Fruit fly (Drosophila melanogaster) whole organism, embryonic: Measurements from ENCODE around the gene CG43954.

ENCODE experiments used
- BEAF-32 ChIP-seq: fragments of 200-800 bp; sonication (Bioruptor generic); optimal IDR thresholded peaks from 3 replicates; lab custom pipeline; 2017; ENCODE audit warnings: missing biosample characterization, missing genetic modification characterization, mild to moderate bottlenecking, moderate library complexity, missing genetic modification reagents
- CG10462 ChIP-seq: fragments of 200-800 bp; sonication (Bioruptor generic); optimal IDR thresholded peaks from 2 replicates; lab custom pipeline; 2016; ENCODE audit warnings: missing biosample characterization, missing genetic modification characterization
- CG11723 ChIP-seq: fragments of 200-800 bp; sonication (Bioruptor generic); optimal IDR thresholded peaks from 2 replicates; lab custom pipeline; 2017; ENCODE audit warnings: missing biosample characterization, mild to moderate bottlenecking, missing genetic modification characterization
- CG12299 ChIP-seq: fragments of 200-800 bp; sonication (Bioruptor generic); optimal IDR thresholded peaks from 2 replicates; lab custom pipeline; 2018; ENCODE audit warnings: missing biosample characterization, mild to moderate bottlenecking, missing genetic modification characterization
- CG18599 ChIP-seq: fragments of 200-800 bp; sonication (Bioruptor generic); optimal IDR thresholded peaks from 3 replicates; lab custom pipeline; 2017; ENCODE audit warnings: missing biosample characterization, missing genetic modification characterization, mild to moderate bottlenecking, moderate library complexity, missing genetic modification reagents
- CG42726 ChIP-seq: fragments of 200-800 bp; sonication (Bioruptor generic); IDR thresholded peaks from 2 replicates; pipeline ENCODE4 v1.3.6; 2022; ENCODE audit warnings: missing biosample characterization, missing genetic modification characterization; ENCODE audit not compliant: partially characterized antibody
- CG4328 ChIP-seq: fragments of 200-800 bp; sonication (Bioruptor generic); optimal IDR thresholded peaks from 3 replicates; lab custom pipeline; 2017; ENCODE audit warnings: missing biosample characterization, missing genetic modification reagents, missing genetic modification characterization
- CG4707 ChIP-seq: fragments of 200-800 bp; sonication (Bioruptor generic); optimal IDR thresholded peaks from 2 replicates; lab custom pipeline; 2018; ENCODE audit warnings: missing biosample characterization, mild to moderate bottlenecking, missing genetic modification characterization, moderate library complexity
- CG6175 ChIP-seq: fragments of 200-800 bp; sonication (Bioruptor generic); IDR thresholded peaks from 3 replicates; pipeline ENCODE4 v1.3.6; 2022; ENCODE audit warnings: missing biosample characterization, missing genetic modification characterization
- CG6272 ChIP-seq: fragments of 200-800 bp; sonication (Bioruptor generic); IDR thresholded peaks from 2 replicates; pipeline ENCODE4 v1.3.6; 2022; ENCODE audit warnings: missing biosample characterization, missing genetic modification characterization
- CG6683 ChIP-seq: fragments of 200-800 bp; sonication (Bioruptor generic); optimal IDR thresholded peaks from 2 replicates; lab custom pipeline; 2017; ENCODE audit warnings: missing biosample characterization, mild to moderate bottlenecking, missing genetic modification characterization, missing genetic modification reagents
- CG6765 ChIP-seq: fragments of 200-800 bp; sonication (Bioruptor generic); optimal IDR thresholded peaks from 3 replicates; lab custom pipeline; 2017; ENCODE audit warnings: missing biosample characterization, mild to moderate bottlenecking, missing genetic modification characterization
- CG6813 ChIP-seq: fragments of 200-800 bp; sonication (Bioruptor generic); optimal IDR thresholded peaks from 2 replicates; lab custom pipeline; 2017; ENCODE audit warnings: missing biosample characterization, missing genetic modification characterization, mild to moderate bottlenecking, moderate library complexity, missing genetic modification reagents
- CG9609 ChIP-seq: fragments of 200-800 bp; sonication (Bioruptor generic); optimal IDR thresholded peaks from 3 replicates; lab custom pipeline; 2016; ENCODE audit warnings: missing biosample characterization, missing genetic modification characterization
- Chrac-16 ChIP-seq: fragments of 200-800 bp; sonication (Bioruptor generic); optimal IDR thresholded peaks from 3 replicates; lab custom pipeline; 2016; ENCODE audit warnings: missing biosample characterization, missing genetic modification characterization
- H2.0 ChIP-seq: fragments of 200-800 bp; sonication (Bioruptor generic); IDR thresholded peaks from 2 replicates; pipeline ENCODE4 v1.3.6; 2022; ENCODE audit warnings: missing biosample characterization, missing genetic modification characterization
- HmgD ChIP-seq: fragments of 200-800 bp; sonication (Bioruptor generic); optimal IDR thresholded peaks from 3 replicates; lab custom pipeline; 2016; ENCODE audit warnings: missing biosample characterization, missing genetic modification characterization
- Hr3 ChIP-seq: fragments of 200-800 bp; sonication (Bioruptor generic); optimal IDR thresholded peaks from 3 replicates; lab custom pipeline; 2016; ENCODE audit warnings: missing biosample characterization, missing genetic modification characterization
- MBD-R2 ChIP-seq: fragments of 200-800 bp; sonication (Bioruptor generic); IDR thresholded peaks from 2 replicates; pipeline ENCODE4 v1.3.6; 2022; ENCODE audit warnings: missing biosample characterization, missing genetic modification characterization
- MTF-1 ChIP-seq: fragments of 200-800 bp; sonication (Bioruptor generic); optimal IDR thresholded peaks from 2 replicates; lab custom pipeline; 2018; ENCODE audit warnings: missing biosample characterization, mild to moderate bottlenecking, missing genetic modification characterization, borderline replicate concordance
- Mes4 ChIP-seq: fragments of 200-800 bp; sonication (Bioruptor generic); optimal IDR thresholded peaks from 2 replicates; lab custom pipeline; 2016; ENCODE audit warnings: missing biosample characterization, missing genetic modification characterization
- Oli ChIP-seq: fragments of 200-800 bp; sonication (Bioruptor generic); optimal IDR thresholded peaks from 2 replicates; lab custom pipeline; 2018; ENCODE audit warnings: missing biosample characterization, mild to moderate bottlenecking, missing genetic modification characterization, moderate library complexity
- Ptx1 ChIP-seq: fragments of 200-800 bp; sonication (Bioruptor generic); IDR thresholded peaks from 2 replicates; pipeline ENCODE4 v1.3.6; 2022; ENCODE audit warnings: missing biosample characterization, missing genetic modification characterization
- Scr ChIP-seq: fragments of 200-800 bp; sonication (Bioruptor generic); IDR thresholded peaks from 2 replicates; pipeline ENCODE4 v1.3.6; 2022; ENCODE audit warnings: missing biosample characterization, missing genetic modification characterization; ENCODE audit not compliant: partially characterized antibody
- Sox102F ChIP-seq: fragments of 200-800 bp; sonication (Bioruptor generic); optimal IDR thresholded peaks from 2 replicates; lab custom pipeline; 2018; ENCODE audit warnings: missing biosample characterization, mild to moderate bottlenecking, missing genetic modification characterization, moderate library complexity
- Xbp1 ChIP-seq: fragments of 200-800 bp; sonication (Bioruptor generic); optimal IDR thresholded peaks from 3 replicates; lab custom pipeline; 2016; ENCODE audit warnings: missing biosample characterization, mild to moderate bottlenecking, missing genetic modification characterization
- aop ChIP-seq: fragments of 200-800 bp; sonication (Bioruptor generic); IDR thresholded peaks from 2 replicates; pipeline ENCODE4 v1.3.6; 2022; ENCODE audit warnings: missing biosample characterization, missing genetic modification characterization
- ato ChIP-seq: fragments of 200-800 bp; sonication (Bioruptor generic); IDR thresholded peaks from 2 replicates; pipeline ENCODE4 v1.3.6; 2022; ENCODE audit warnings: missing biosample characterization, missing genetic modification characterization; ENCODE audit not compliant: partially characterized antibody
- cad ChIP-seq: fragments of >200 bp; optimal IDR thresholded peaks from 2 replicates; lab custom pipeline; 2017; ENCODE audit warnings: missing biosample characterization, missing genetic modification characterization
- chn ChIP-seq: fragments of 200-800 bp; sonication (Bioruptor generic); optimal IDR thresholded peaks from 2 replicates; lab custom pipeline; 2016; ENCODE audit warnings: missing biosample characterization, missing genetic modification characterization
- danr ChIP-seq: fragments of 200-800 bp; sonication (Bioruptor generic); IDR thresholded peaks from 2 replicates; pipeline ENCODE4 v1.3.6; 2022; ENCODE audit warnings: missing biosample characterization, missing genetic modification characterization
- eyg ChIP-seq: fragments of 200-800 bp; sonication (Bioruptor generic); optimal IDR thresholded peaks from 3 replicates; lab custom pipeline; 2016; ENCODE audit warnings: missing biosample characterization, missing genetic modification characterization
- fd102C ChIP-seq: fragments of 200-800 bp; sonication (Bioruptor generic); optimal IDR thresholded peaks from 2 replicates; lab custom pipeline; 2018; ENCODE audit warnings: missing biosample characterization, mild to moderate bottlenecking, missing genetic modification characterization, moderate library complexity
- grn ChIP-seq: fragments of 200-800 bp; sonication (Bioruptor generic); optimal IDR thresholded peaks from 3 replicates; lab custom pipeline; 2017; ENCODE audit warnings: missing biosample characterization, missing genetic modification characterization
- jing ChIP-seq: fragments of 200-800 bp; sonication (Bioruptor generic); optimal IDR thresholded peaks from 2 replicates; lab custom pipeline; 2018; ENCODE audit warnings: missing biosample characterization, mild to moderate bottlenecking, missing genetic modification characterization
- jumu ChIP-seq: fragments of 200-800 bp; sonication (Bioruptor generic); optimal IDR thresholded peaks from 3 replicates; lab custom pipeline; 2016; ENCODE audit warnings: missing biosample characterization, missing genetic modification characterization
- lab ChIP-seq: fragments of 200-800 bp; sonication (Bioruptor generic); optimal IDR thresholded peaks from 3 replicates; lab custom pipeline; 2017; ENCODE audit warnings: missing biosample characterization, missing genetic modification characterization, mild to moderate bottlenecking, moderate library complexity, missing genetic modification reagents
- lov ChIP-seq, 2 experiments: fragments of 200-800 bp in 1 of 2; fragments of >200 bp in 1 of 2; sonication (Bioruptor generic) in 1 of 2; IDR thresholded peaks in 1 of 2; optimal IDR thresholded peaks in 1 of 2; 2 replicates in 1 of 2; 3 replicates in 1 of 2; pipeline versions ENCODE4 v1.3.6 to Lab custom; 2017 to 2022; ENCODE audit warnings: missing biosample characterization in 1 of 2, missing genetic modification characterization in 1 of 2
- pzg ChIP-seq: fragments of 200-800 bp; sonication (Bioruptor generic); optimal IDR thresholded peaks from 3 replicates; lab custom pipeline; 2018; ENCODE audit warnings: missing biosample characterization, mild to moderate bottlenecking, missing genetic modification characterization, moderate library complexity
- repo ChIP-seq: fragments of 200-800 bp; sonication (Bioruptor generic); optimal IDR thresholded peaks from 2 replicates; lab custom pipeline; 2016; ENCODE audit warnings: missing biosample characterization, missing genetic modification characterization
- schlank ChIP-seq: fragments of 200-800 bp; sonication (Bioruptor generic); optimal IDR thresholded peaks from 2 replicates; lab custom pipeline; 2018; ENCODE audit warnings: missing biosample characterization, mild to moderate bottlenecking, missing genetic modification characterization
- stwl ChIP-seq: fragments of 200-800 bp; sonication (Bioruptor generic); optimal IDR thresholded peaks from 3 replicates; lab custom pipeline; 2018; ENCODE audit warnings: missing biosample characterization, mild to moderate bottlenecking, missing genetic modification characterization, moderate library complexity
- sug ChIP-seq: fragments of 200-800 bp; optimal IDR thresholded peaks from 2 replicates; lab custom pipeline; 2019; ENCODE audit warnings: missing biosample characterization, mild to moderate bottlenecking, missing genetic modification characterization, moderate library complexity
- usp ChIP-seq: fragments of >200 bp; optimal IDR thresholded peaks from 2 replicates; lab custom pipeline; 2017; ENCODE audit warnings: missing biosample characterization, missing genetic modification characterization
- wdn ChIP-seq: fragments of 200-800 bp; sonication (Bioruptor generic); IDR thresholded peaks from 2 replicates; pipeline ENCODE4 v1.3.6; 2022; ENCODE audit warnings: missing biosample characterization, missing genetic modification characterization
- zfh1 ChIP-seq: fragments of 200-800 bp; sonication (Bioruptor generic); IDR thresholded peaks from 3 replicates; pipeline ENCODE4 v1.3.6; 2022; ENCODE audit warnings: missing biosample characterization, missing genetic modification characterization
- zfh2 ChIP-seq: fragments of 200-800 bp; sonication (Bioruptor generic); optimal IDR thresholded peaks from 2 replicates; lab custom pipeline; 2016; ENCODE audit warnings: missing biosample characterization, missing genetic modification characterization

CG43954 gene

dm6 chr3L:16659959-16660870, 51.3 kb downstream of the CG43954 start (continued):
- peak; percentile 83 for TF ChIP-seq CG6175
- TF ChIP-seq CG11723 (GFP tag; lab: Kevin White, UChicago), result peak; percentile 95
- peak; percentile 92 for TF ChIP-seq CG6765 (GFP tag; lab: Kevin White, UChicago)
- TF ChIP-seq CG10462 (GFP tag; lab: Kevin White, UChicago), result peak; percentile 91
- peak; percentile 77 for TF ChIP-seq Mes4 (GFP tag; lab: Kevin White, UChicago)
- TF ChIP-seq eyg, result peak; percentile 84
- peak; percentile 94 for TF ChIP-seq Chrac-16
- TF ChIP-seq HmgD (GFP tag; lab: Kevin White, UChicago), result peak; percentile 47
- no peak for TF ChIP-seq ato
- TF ChIP-seq Sox102F (GFP tag; lab: Kevin White, UChicago), result peak; percentile 97
- TF ChIP-seq lab (GFP tag; lab: Kevin White, UChicago), result peak; percentile 98
- TF ChIP-seq grn (GFP tag; lab: Kevin White, UChicago), result peak; percentile 74
- TF ChIP-seq Hr3 (GFP tag; lab: Kevin White, UChicago), result peak; percentile 96
- TF ChIP-seq repo, result peak; percentile 90
- TF ChIP-seq aop (GFP tag; lab: Robert Waterston, UW), result peak; percentile 41; the same call in 1 of the 2 replicates
- peak; percentile 88 for TF ChIP-seq sug (tag; lab: Kevin White, UChicago)
- peak; percentile 97 for TF ChIP-seq Ptx1 (GFP tag; lab: Robert Waterston, UW)
- peak; percentile 89 for TF ChIP-seq zfh1 (GFP tag; lab: Robert Waterston, UW)
- TF ChIP-seq danr (GFP tag; lab: Robert Waterston, UW), result peak; percentile 92
- TF ChIP-seq CG6272 (GFP tag; lab: Robert Waterston, UW), result peak; percentile 85
- TF ChIP-seq CG6683, result peak; percentile 93
- TF ChIP-seq CG9609 (GFP tag; lab: Kevin White, UChicago), result peak; percentile 79
- TF ChIP-seq stwl, result peak; percentile 23
- peak; percentile 91 for TF ChIP-seq H2.0 (GFP tag; lab: Robert Waterston, UW)
- peak; percentile 97 for TF ChIP-seq Xbp1 (GFP tag; lab: Kevin White, UChicago)
- TF ChIP-seq Scr (GFP tag; lab: Robert Waterston, UW), result no peak
- peak; percentile 95 for TF ChIP-seq CG12299
- TF ChIP-seq MTF-1, result peak; percentile 89
- peak; percentile 90 for TF ChIP-seq jing
- peak; percentile 88 for TF ChIP-seq CG4707 (GFP tag; lab: Kevin White, UChicago)
- no peak for TF ChIP-seq lov (optimal IDR thresholded peaks at IDR 0.05; lab: Kevin White, UChicago)
- TF ChIP-seq lov (GFP tag; IDR thresholded peaks at IDR 0.05; lab: Robert Waterston, UW), result peak; percentile 90; the same call in 2 of the 3 replicates
- peak; percentile 98 for TF ChIP-seq Oli (tag; lab: Kevin White, UChicago)
- peak; percentile 76 for TF ChIP-seq MBD-R2 (GFP tag; lab: Robert Waterston, UW)
- peak; percentile 95 for TF ChIP-seq CG4328 (GFP tag; lab: Kevin White, UChicago)
- peak; percentile 92 for TF ChIP-seq jumu
- peak; percentile 4 for TF ChIP-seq BEAF-32 (GFP tag; lab: Kevin White, UChicago)
- peak; percentile 90 for TF ChIP-seq zfh2 (GFP tag; lab: Kevin White, UChicago)
- TF ChIP-seq cad (GFP tag; lab: Kevin White, UChicago), result no peak
- no peak for TF ChIP-seq CG42726
- TF ChIP-seq chn (GFP tag; lab: Kevin White, UChicago), result peak; percentile 95
- peak; percentile 98 for TF ChIP-seq CG18599
- TF ChIP-seq usp (GFP tag; lab: Kevin White, UChicago), result no peak
- TF ChIP-seq CG6813 (GFP tag; lab: Kevin White, UChicago), result peak; percentile 95
- TF ChIP-seq wdn (GFP tag; lab: Robert Waterston, UW), result peak; percentile 89
- peak; percentile 16 for TF ChIP-seq pzg (GFP tag; lab: Kevin White, UChicago)
- peak; percentile 46 for TF ChIP-seq fd102C (GFP tag; lab: Kevin White, UChicago)
- TF ChIP-seq schlank, result peak; percentile 88
